Worm (Caenorhabditis elegans) whole organism, L2 larva: ENCODE results near the gene nep-12.
A peak's percentile ranks its signal among the peaks of the same experiment; 100 is the strongest.

Source experiments
- ZK546.5 ChIP-seq: sonication (generic microtip); optimal IDR thresholded peaks from 2 replicates; lab custom pipeline; 2017; ENCODE audit warnings: missing biosample characterization, missing genetic modification characterization
- blmp-1 ChIP-seq: sonication (generic microtip); optimal IDR thresholded peaks from 2 replicates; lab custom pipeline; 2017; ENCODE audit warnings: missing genetic modification characterization, mild to moderate bottlenecking, missing compliant biosample characterization, antibody characterized with exemption, moderate library complexity; ENCODE audit not compliant: insufficient read depth
- ceh-16 ChIP-seq: fragments of 150-350 bp; optimal IDR thresholded peaks from 2 replicates; lab custom pipeline; 2014; ENCODE audit warnings: missing biosample characterization, missing genetic modification characterization
- egl-27 ChIP-seq: sonication (generic microtip); optimal IDR thresholded peaks from 3 replicates; lab custom pipeline; 2017; ENCODE audit warnings: missing biosample characterization, missing genetic modification reagents, missing genetic modification characterization
- elt-3 ChIP-seq: sonication (generic microtip); optimal IDR thresholded peaks from 2 replicates; lab custom pipeline; 2017; ENCODE audit warnings: missing biosample characterization, missing genetic modification characterization
- lin-11 ChIP-seq: fragments of 150-350 bp; sonication (generic microtip); optimal IDR thresholded peaks from 2 replicates; lab custom pipeline; 2014; ENCODE audit warnings: missing biosample characterization, missing genetic modification characterization, inconsistent platforms, mixed read lengths
- mab-5 ChIP-seq: fragments of 150-350 bp; optimal IDR thresholded peaks from 2 replicates; lab custom pipeline; 2014; ENCODE audit warnings: missing biosample characterization, missing genetic modification characterization
- nhr-11 ChIP-seq: fragments of 150-350 bp; optimal IDR thresholded peaks from 2 replicates; lab custom pipeline; 2014; ENCODE audit warnings: missing biosample characterization, missing genetic modification characterization
- nhr-12 ChIP-seq: fragments of 150-350 bp; optimal IDR thresholded peaks from 2 replicates; lab custom pipeline; 2014; ENCODE audit warnings: missing biosample characterization, missing genetic modification characterization
- nhr-25 ChIP-seq: fragments of 150-350 bp; sonication (generic microtip); optimal IDR thresholded peaks from 3 replicates; lab custom pipeline; 2014; ENCODE audit warnings: missing biosample characterization, missing genetic modification characterization
- sem-4 ChIP-seq: fragments of 150-350 bp; optimal IDR thresholded peaks from 2 replicates; lab custom pipeline; 2014; ENCODE audit warnings: missing biosample characterization, missing genetic modification reagents, missing genetic modification characterization

ce11 chrII:4748374-4748773, 36.0 kb downstream of the nep-12 start:
- TF ChIP-seq nhr-12 = no peak
- no peak for TF ChIP-seq elt-3 (tag; lab: Kevin White, UChicago)
- no peak for TF ChIP-seq ceh-16
- peak; percentile 21 for TF ChIP-seq blmp-1 (tag; lab: Kevin White, UChicago)
- TF ChIP-seq lin-11 (tag; lab: Kevin White, UChicago) = no peak
- no peak for TF ChIP-seq sem-4 (tag; lab: Kevin White, UChicago)
- no peak for TF ChIP-seq nhr-11 (tag; lab: Kevin White, UChicago)
- no peak for TF ChIP-seq egl-27 (tag; lab: Kevin White, UChicago)
- peak; percentile 55 for TF ChIP-seq nhr-25 (tag; lab: Kevin White, UChicago)
- no peak for TF ChIP-seq ZK546.5 (tag; lab: Kevin White, UChicago)
- TF ChIP-seq mab-5 = no peak
